Worm (Caenorhabditis elegans): ENCODE data around the gene spin-3.

The spin-3 gene

DNA sequence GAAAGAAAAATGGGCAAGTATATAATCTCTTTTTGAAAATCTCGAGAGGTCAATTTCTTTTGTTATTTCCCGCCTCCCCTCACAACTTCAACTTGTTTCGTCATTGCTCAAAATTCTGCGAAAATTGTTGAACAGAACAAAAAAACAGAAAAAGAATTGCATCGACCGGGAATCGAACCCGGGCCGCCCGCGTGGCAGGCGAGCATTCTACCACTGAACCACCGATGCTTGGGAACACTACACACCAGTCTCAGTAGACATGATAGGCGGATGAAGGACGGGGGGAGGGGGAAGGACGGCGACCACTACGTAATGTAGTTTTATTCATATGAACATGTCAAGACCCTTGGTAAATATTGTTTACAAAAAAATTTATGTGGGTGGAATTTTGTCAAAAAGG, 8.9 kb upstream of the spin-3 start:
- TF ChIP-seq swsn-7 (tag; optimal IDR thresholded peaks at IDR 0.05) (peak; percentile 82), efl-3 (GFP tag; optimal IDR thresholded peaks at IDR 0.05) (no peak), lin-39 (tag; optimal IDR thresholded peaks at IDR 0.05) (no peak), nhr-20 (tag; optimal IDR thresholded peaks at IDR 0.05) (peak; percentile 83), ceh-88 (GFP tag; IDR thresholded peaks at IDR 0.05) (peak; percentile 60), sptf-1 (tag; optimal IDR thresholded peaks at IDR 0.05) (no peak), nhr-12 (tag; optimal IDR thresholded peaks at IDR 0.05) (no peak), sup-37 (GFP tag; optimal IDR thresholded peaks at IDR 0.05) (peak; percentile 25), nhr-84 (tag; optimal IDR thresholded peaks at IDR 0.05) (no peak), unc-130 (tag; optimal IDR thresholded peaks at IDR 0.05) (peak; percentile 61), nhr-28 (tag; optimal IDR thresholded peaks at IDR 0.05) (no peak), C16A3.4 (tag; optimal IDR thresholded peaks at IDR 0.05) (peak; percentile 58), ces-1 (GFP tag; optimal IDR thresholded peaks at IDR 0.05) (no peak), hlh-17 (GFP tag; optimal IDR thresholded peaks at IDR 0.05; ENCODE audit: borderline replicate concordance) (no peak), zip-4 (GFP tag; optimal IDR thresholded peaks at IDR 0.05) (peak; percentile 47), ztf-11 (tag; optimal IDR thresholded peaks at IDR 0.05) (peak in 1 of 2 experiments; percentile 66), lin-15B (tag; optimal IDR thresholded peaks at IDR 0.05) (no peak), lin-35 (GFP tag; optimal IDR thresholded peaks at IDR 0.05) (peak; percentile 32 to 71), pax-3 (tag; optimal IDR thresholded peaks at IDR 0.05) (peak; percentile 64), nhr-76 (tag; optimal IDR thresholded peaks at IDR 0.05) (no peak), xbp-1 (tag; optimal IDR thresholded peaks at IDR 0.05) (peak; percentile 72), nhr-19 (GFP tag; conservative IDR thresholded peaks at IDR 0.05) (peak; percentile 85), ceh-90 (tag; optimal IDR thresholded peaks at IDR 0.05) (no peak), skn-1 (tag; optimal IDR thresholded peaks at IDR 0.05) (peak; percentile 64), nhr-90 (tag; optimal IDR thresholded peaks at IDR 0.05; ENCODE audit: poor library complexity) (peak; percentile 80), lin-13 (GFP tag; optimal IDR thresholded peaks at IDR 0.05) (peak; percentile 64), nhr-11 (tag; optimal IDR thresholded peaks at IDR 0.05) (no peak), tlp-1 (tag; optimal IDR thresholded peaks at IDR 0.05) (no peak), egl-27 (tag; optimal IDR thresholded peaks at IDR 0.05) (no peak), jun-1 (tag; optimal IDR thresholded peaks at IDR 0.05) (peak; percentile 64), egl-13 (tag; optimal IDR thresholded peaks at IDR 0.05) (peak; percentile 52), fos-1 (tag; optimal IDR thresholded peaks at IDR 0.05) (no peak), F16B12.6 (tag; optimal IDR thresholded peaks at IDR 0.05) (no peak), dsc-1 (tag; optimal IDR thresholded peaks at IDR 0.05) (peak; percentile 76), nhr-71 (tag; optimal IDR thresholded peaks at IDR 0.05) (peak; percentile 84), isw-1 (GFP tag; IDR thresholded peaks at IDR 0.05) (peak; percentile 17; the same call in 1 of the 2 replicates), efl-1 (optimal IDR thresholded peaks at IDR 0.05) (peak in 1 of 2 experiments; percentile 1), efl-1 (GFP tag; optimal IDR thresholded peaks at IDR 0.05 in 1 of 2) (peak in 1 of 2 experiments; percentile 93), elt-3 (tag; optimal IDR thresholded peaks at IDR 0.05) (peak in 1 of 6 experiments; percentile 61), Y116A8C.19 (tag; optimal IDR thresholded peaks at IDR 0.05; ENCODE audit: borderline replicate concordance) (no peak), irx-1 (tag; optimal IDR thresholded peaks at IDR 0.05) (no peak), ceh-63 (GFP tag; optimal IDR thresholded peaks at IDR 0.05) (no peak), sox-4 (tag; optimal IDR thresholded peaks at IDR 0.05) (peak; percentile 36), nhr-47 (tag; optimal IDR thresholded peaks at IDR 0.05) (peak; percentile 86), pqm-1 (tag; optimal IDR thresholded peaks at IDR 0.05) (no peak), grh-1 (GFP tag; IDR thresholded peaks at IDR 0.05) (peak; percentile 72), C04F5.9 (tag; optimal IDR thresholded peaks at IDR 0.05) (no peak), ceh-8 (GFP tag; optimal IDR thresholded peaks at IDR 0.05) (peak; percentile 34), snpc-4 (tag; optimal IDR thresholded peaks at IDR 0.05) (peak; percentile 14), blmp-1 (tag; optimal IDR thresholded peaks at IDR 0.05) (peak; percentile 22), rnt-1 (tag; optimal IDR thresholded peaks at IDR 0.05) (peak; percentile 77), aha-1 (tag; optimal IDR thresholded peaks at IDR 0.05) (no peak), aly-2 (tag; optimal IDR thresholded peaks at IDR 0.05) (no peak), ets-5 (GFP tag; IDR thresholded peaks at IDR 0.05) (no peak)
